Fruit fly (Drosophila melanogaster): ENCODE results near the gene CG32022.

Gene CG32022

DNA sequence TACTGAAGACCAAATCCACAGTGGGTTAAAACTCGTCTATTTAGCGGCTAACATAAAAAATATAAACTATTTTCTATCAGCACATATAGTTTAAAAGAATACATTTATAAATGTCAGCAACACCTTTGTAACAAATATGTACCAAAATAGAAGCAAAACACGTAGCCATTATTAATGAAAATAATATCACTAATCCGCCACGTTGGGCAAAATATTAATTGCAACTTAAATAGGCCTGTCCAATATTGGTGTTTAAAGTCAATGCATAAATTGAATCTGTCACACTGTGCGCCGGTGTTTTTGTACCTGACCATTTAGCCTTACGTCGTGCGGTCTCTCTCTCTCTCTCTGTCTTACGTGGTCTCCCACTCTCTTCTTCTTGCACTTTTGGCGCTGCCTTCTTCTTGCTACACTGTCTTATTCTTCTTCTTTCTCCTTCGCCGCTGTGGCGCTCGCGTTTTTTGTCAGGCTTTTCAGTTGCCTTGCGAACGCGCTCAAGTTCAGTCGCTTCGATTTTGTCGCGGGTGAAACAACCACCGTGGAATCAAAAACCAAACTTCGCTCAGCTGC is 45.0 kb upstream of the CG32022 start (continued):
- TF ChIP-seq Mes4 (GFP tag; optimal IDR thresholded peaks at IDR 0.05) (peak; percentile 97), pzg (GFP tag; optimal IDR thresholded peaks at IDR 0.05) (peak; percentile 26), yki (optimal IDR thresholded peaks at IDR 0.05) (no peak), BEAF-32 (GFP tag; optimal IDR thresholded peaks at IDR 0.05) (peak; percentile 31), CG8290 (GFP tag; optimal IDR thresholded peaks at IDR 0.05) (peak; percentile 75), CG8290 (tag; optimal IDR thresholded peaks at IDR 0.05) (peak; percentile 93 to 95), H15 (GFP tag; IDR thresholded peaks at IDR 0.05) (peak; percentile 97), Hand (GFP tag; optimal IDR thresholded peaks at IDR 0.05) (peak; percentile 95), CG4404 (GFP tag; IDR thresholded peaks at IDR 0.05) (peak; percentile 97), sisA (GFP tag; IDR thresholded peaks at IDR 0.05) (peak; percentile 98), pan (optimal IDR thresholded peaks at IDR 0.05) (no peak), pan (GFP tag; optimal IDR thresholded peaks at IDR 0.05 in 1 of 2, IDR thresholded peaks at IDR 0.05 in 1 of 2) (peak in 1 of 2 experiments; percentile 99), dmrt11E (tag; optimal IDR thresholded peaks at IDR 0.05) (peak; percentile 98), CG1832 (GFP tag; optimal IDR thresholded peaks at IDR 0.05) (no peak), CG6689 (GFP tag; IDR thresholded peaks at IDR 0.05) (peak; percentile 99), fd3F (GFP tag; optimal IDR thresholded peaks at IDR 0.05) (peak; percentile 98), dimm (GFP tag; IDR thresholded peaks at IDR 0.05) (peak; percentile 92), CG5953 (GFP tag; IDR thresholded peaks at IDR 0.05) (peak; percentile 96), ato (GFP tag; IDR thresholded peaks at IDR 0.05; ENCODE audit: partially characterized antibody) (no peak; the same call in none of the 2 replicates), CG11456 (GFP tag; IDR thresholded peaks at IDR 0.05) (peak; percentile 98), Hr39 (optimal IDR thresholded peaks at IDR 0.05) (no peak), TFAM (GFP tag; optimal IDR thresholded peaks at IDR 0.05) (peak; percentile 86), nau (GFP tag; optimal IDR thresholded peaks at IDR 0.05) (peak; percentile 96), lola (GFP tag; optimal IDR thresholded peaks at IDR 0.05) (peak in 1 of 3 experiments; percentile 99), CG15011 (GFP tag; optimal IDR thresholded peaks at IDR 0.05) (peak; percentile 93), fd102C (GFP tag; optimal IDR thresholded peaks at IDR 0.05) (peak; percentile 86), CG2120 (GFP tag; optimal IDR thresholded peaks at IDR 0.05) (peak; percentile 99), sqz (GFP tag; optimal IDR thresholded peaks at IDR 0.05) (peak; percentile 86), kah (GFP tag; optimal IDR thresholded peaks at IDR 0.05) (peak; percentile 89), HHEX (GFP tag; optimal IDR thresholded peaks at IDR 0.05) (peak; percentile 96), sens-2 (GFP tag; IDR thresholded peaks at IDR 0.05) (peak; percentile 90), CG8089 (GFP tag; optimal IDR thresholded peaks at IDR 0.05) (peak; percentile 96), sc (optimal IDR thresholded peaks at IDR 0.05) (no peak), sc (GFP tag; optimal IDR thresholded peaks at IDR 0.05) (peak; percentile 98), Fer1 (GFP tag; optimal IDR thresholded peaks at IDR 0.05) (peak; percentile 98), inv (GFP tag; IDR thresholded peaks at IDR 0.05; ENCODE audit: partially characterized antibody) (peak; percentile 43; the same call in 1 of the 2 replicates), pnt (GFP tag; optimal IDR thresholded peaks at IDR 0.05) (peak; percentile 97), grn (GFP tag; optimal IDR thresholded peaks at IDR 0.05) (peak; percentile 71), CG10147 (GFP tag; optimal IDR thresholded peaks at IDR 0.05) (peak; percentile 97), cwo (GFP tag; optimal IDR thresholded peaks at IDR 0.05) (peak; percentile 94), Blimp-1 (GFP tag; optimal IDR thresholded peaks at IDR 0.05) (peak; percentile 95), CG3995 (GFP tag; optimal IDR thresholded peaks at IDR 0.05) (peak; percentile 82), CG10274 (GFP tag; optimal IDR thresholded peaks at IDR 0.05) (peak; percentile 91), otp (GFP tag; IDR thresholded peaks at IDR 0.05) (peak; percentile 94), B-H2 (GFP tag; optimal IDR thresholded peaks at IDR 0.05) (peak; percentile 96), mld (GFP tag; IDR thresholded peaks at IDR 0.05; ENCODE audit: partially characterized antibody) (peak; percentile 51; the same call in 1 of the 3 replicates), CG4854 (GFP tag; optimal IDR thresholded peaks at IDR 0.05) (peak; percentile 96), CG8765 (GFP tag; IDR thresholded peaks at IDR 0.05) (peak; percentile 92), CG30403 (GFP tag; optimal IDR thresholded peaks at IDR 0.05) (peak; percentile 99), tin (GFP tag; optimal IDR thresholded peaks at IDR 0.05) (peak; percentile 98), run (tag; optimal IDR thresholded peaks at IDR 0.05) (peak; percentile 96)
